Worm (Caenorhabditis elegans) whole organism, late embryonic: ENCODE data around the gene C24D10.5.

Experiments used
- C08G9.2 ChIP-seq: sonication (generic microtip); optimal IDR thresholded peaks from 2 replicates; lab custom pipeline; 2016; ENCODE audit warnings: mild to moderate bottlenecking, missing genetic modification characterization, moderate library complexity, missing compliant biosample characterization
- F13H6.1 ChIP-seq: sonication (generic microtip); optimal IDR thresholded peaks from 2 replicates; lab custom pipeline; 2016; ENCODE audit warnings: missing genetic modification characterization, missing compliant biosample characterization
- ama-1 ChIP-seq: fragments of 150-350 bp; optimal IDR thresholded peaks from 2 replicates; lab custom pipeline; 2014
- ceh-18 ChIP-seq: sonication (generic microtip); optimal IDR thresholded peaks from 2 replicates; lab custom pipeline; 2016; ENCODE audit warnings: missing genetic modification characterization, missing compliant biosample characterization
- ceh-19 ChIP-seq: fragments of 200-800 bp; sonication (Bioruptor generic); optimal IDR thresholded peaks from 2 replicates; lab custom pipeline; 2018; ENCODE audit warnings: mild to moderate bottlenecking, missing genetic modification characterization, missing compliant biosample characterization
- ceh-2 ChIP-seq: sonication (generic microtip); optimal IDR thresholded peaks from 2 replicates; lab custom pipeline; 2016; ENCODE audit warnings: missing genotype, missing genetic modification characterization, missing compliant biosample characterization
- ceh-22 ChIP-seq: sonication (generic microtip); optimal IDR thresholded peaks from 2 replicates; lab custom pipeline; 2017; ENCODE audit warnings: missing biosample characterization, missing genetic modification characterization
- ceh-45 ChIP-seq: fragments of 200-800 bp; sonication (Bioruptor generic); IDR thresholded peaks from 2 replicates; pipeline ENCODE4 v1.3.6; 2022; ENCODE audit warnings: missing genetic modification reagents, missing genetic modification characterization, missing compliant biosample characterization
- ceh-48 ChIP-seq: sonication (generic microtip); optimal IDR thresholded peaks from 2 replicates; lab custom pipeline; 2016; ENCODE audit warnings: missing genetic modification characterization, inconsistent platforms, missing compliant biosample characterization
- ceh-9 ChIP-seq: sonication (generic microtip); optimal IDR thresholded peaks from 2 replicates; lab custom pipeline; 2016; ENCODE audit warnings: mild to moderate bottlenecking, missing genetic modification characterization, inconsistent platforms, missing compliant biosample characterization
- che-1 ChIP-seq: sonication (generic microtip); optimal IDR thresholded peaks from 2 replicates; lab custom pipeline; 2016; ENCODE audit warnings: mild to moderate bottlenecking, missing genetic modification characterization, missing compliant biosample characterization
- dmd-4 ChIP-seq: sonication (generic microtip); optimal IDR thresholded peaks from 2 replicates; lab custom pipeline; 2016; ENCODE audit warnings: borderline replicate concordance, missing genetic modification characterization, missing compliant biosample characterization
- dve-1 ChIP-seq: sonication (generic microtip); optimal IDR thresholded peaks from 2 replicates; lab custom pipeline; 2017; ENCODE audit warnings: antibody characterized with exemption, mild to moderate bottlenecking, missing genetic modification characterization, missing compliant biosample characterization
- elt-4 ChIP-seq: sonication (generic microtip); optimal IDR thresholded peaks from 2 replicates; lab custom pipeline; 2016; ENCODE audit warnings: missing genetic modification characterization, missing compliant biosample characterization
- fax-1 ChIP-seq: sonication (generic microtip); optimal IDR thresholded peaks from 2 replicates; lab custom pipeline; 2016; ENCODE audit warnings: missing genotype, missing genetic modification characterization, missing compliant biosample characterization
- fkh-10 ChIP-seq: fragments of 150-350 bp; optimal IDR thresholded peaks from 2 replicates; lab custom pipeline; 2014; ENCODE audit warnings: missing biosample characterization, missing genetic modification reagents, missing genetic modification characterization
- hlh-13 ChIP-seq: fragments of 200-800 bp; sonication (Bioruptor generic); optimal IDR thresholded peaks from 2 replicates; lab custom pipeline; 2018; ENCODE audit warnings: mild to moderate bottlenecking, missing genetic modification characterization, missing compliant biosample characterization
- hlh-30 ChIP-seq: sonication (generic microtip); optimal IDR thresholded peaks from 2 replicates; lab custom pipeline; 2017; ENCODE audit warnings: antibody characterized with exemption, missing genetic modification characterization, missing compliant biosample characterization; ENCODE audit not compliant: insufficient read depth
- hlh-6 ChIP-seq: sonication (generic microtip); optimal IDR thresholded peaks from 2 replicates; lab custom pipeline; 2016; ENCODE audit warnings: missing genotype, missing genetic modification characterization, missing compliant biosample characterization
- hlh-8 ChIP-seq: sonication (generic microtip); optimal IDR thresholded peaks from 2 replicates; lab custom pipeline; 2016; ENCODE audit warnings: missing genotype, missing genetic modification characterization, missing compliant biosample characterization
- madf-2 ChIP-seq: sonication (generic microtip); optimal IDR thresholded peaks from 2 replicates; lab custom pipeline; 2017; ENCODE audit warnings: missing genetic modification characterization, missing compliant biosample characterization
- nfya-1 ChIP-seq: sonication (generic microtip); optimal IDR thresholded peaks from 2 replicates; lab custom pipeline; 2017; ENCODE audit warnings: missing genetic modification characterization, mild to moderate bottlenecking, missing compliant biosample characterization, antibody characterized with exemption, moderate library complexity
- nhr-11 ChIP-seq: fragments of 150-350 bp; optimal IDR thresholded peaks from 2 replicates; lab custom pipeline; 2014; ENCODE audit warnings: missing biosample characterization, missing genetic modification characterization
- npax-4 ChIP-seq: sonication (generic microtip); optimal IDR thresholded peaks from 2 replicates; lab custom pipeline; 2016; ENCODE audit warnings: missing genetic modification characterization, missing compliant biosample characterization
- pag-3 ChIP-seq: sonication (generic microtip); optimal IDR thresholded peaks from 2 replicates; lab custom pipeline; 2016; ENCODE audit warnings: missing compliant biosample characterization, missing genetic modification characterization, borderline replicate concordance
- pat-9 ChIP-seq: fragments of 200-800 bp; sonication (Bioruptor generic); optimal IDR thresholded peaks from 2 replicates; lab custom pipeline; 2018; ENCODE audit warnings: mild to moderate bottlenecking, missing genetic modification characterization, moderate library complexity, missing compliant biosample characterization
- pha-2 ChIP-seq: sonication (generic microtip); optimal IDR thresholded peaks from 2 replicates; lab custom pipeline; 2017; ENCODE audit warnings: mild to moderate bottlenecking, missing genetic modification characterization, missing compliant biosample characterization
- pha-4 ChIP-seq: fragments of 150-350 bp; optimal IDR thresholded peaks from 2 replicates; lab custom pipeline; 2018; ENCODE audit warnings: missing biosample characterization, missing genetic modification reagents, missing genetic modification characterization
- pqm-1 ChIP-seq: sonication (generic microtip); optimal IDR thresholded peaks from 2 replicates; lab custom pipeline; 2016; ENCODE audit warnings: missing genetic modification characterization, missing compliant biosample characterization
- pros-1 ChIP-seq: fragments of 150-350 bp; optimal IDR thresholded peaks from 2 replicates; lab custom pipeline; 2014; ENCODE audit warnings: missing biosample characterization, missing genetic modification reagents, missing genetic modification characterization
- rnt-1 ChIP-seq: sonication (generic microtip); optimal IDR thresholded peaks from 2 replicates; lab custom pipeline; 2016; ENCODE audit warnings: missing genetic modification characterization, missing compliant biosample characterization
- sox-2 ChIP-seq: fragments of 200-800 bp; sonication (Bioruptor generic); IDR thresholded peaks from 2 replicates; pipeline ENCODE4 v1.3.6; 2022; ENCODE audit warnings: missing genetic modification reagents, missing genetic modification characterization, missing compliant biosample characterization
- sox-4 ChIP-seq: sonication (generic microtip); optimal IDR thresholded peaks from 2 replicates; lab custom pipeline; 2017; ENCODE audit warnings: mild to moderate bottlenecking, missing genetic modification characterization, inconsistent platforms, missing compliant biosample characterization
- tbx-7 ChIP-seq: sonication (generic microtip); optimal IDR thresholded peaks from 2 replicates; lab custom pipeline; 2016; ENCODE audit warnings: missing genotype, missing genetic modification characterization, missing compliant biosample characterization
- ttx-3 ChIP-seq: sonication (generic microtip); optimal IDR thresholded peaks from 2 replicates; lab custom pipeline; 2016; ENCODE audit warnings: missing genetic modification reagents, missing genetic modification characterization, missing compliant biosample characterization
- unc-3 ChIP-seq, 2 experiments: fragments of 200-800 bp in 1 of 2; sonication (Bioruptor generic) in 1 of 2; sonication (generic microtip) in 1 of 2; conservative IDR thresholded peaks in 1 of 2; optimal IDR thresholded peaks in 1 of 2; 2 replicates each; pipeline versions ENCODE4 v1.3.6 to Lab custom; 2016 to 2022; ENCODE audit warnings: missing compliant biosample characterization in 2 of 2, missing genetic modification characterization in 2 of 2, missing genetic modification reagents in 1 of 2
- unc-86 ChIP-seq: sonication (generic microtip); optimal IDR thresholded peaks from 2 replicates; lab custom pipeline; 2016; ENCODE audit warnings: missing genetic modification characterization, missing compliant biosample characterization
- ztf-16 ChIP-seq: sonication (generic microtip); optimal IDR thresholded peaks from 2 replicates; lab custom pipeline; 2017; ENCODE audit warnings: missing genetic modification characterization, missing compliant biosample characterization

The C24D10.5 gene

ce11 chrIV:5183755-5184166 is 33.9 kb downstream of the C24D10.5 start, which contains the start of gene W03F8.4 (continued):
- TF ChIP-seq fax-1 (no peak), hlh-30 (tag; lab: Kevin White, UChicago) (no peak), rnt-1 (peak; percentile 71), ceh-18 (tag; lab: Kevin White, UChicago) (peak; percentile 53), pha-2 (tag; lab: Kevin White, UChicago) (peak; percentile 45), madf-2 (tag; lab: Kevin White, UChicago) (peak; percentile 34), pqm-1 (tag; lab: Kevin White, UChicago) (no peak), ceh-9 (tag; lab: Kevin White, UChicago) (no peak), ttx-3 (peak; percentile 33), ztf-16 (no peak), ceh-48 (tag; lab: Kevin White, UChicago) (no peak), hlh-8 (tag; lab: Kevin White, UChicago) (no peak), pag-3 (tag; lab: Kevin White, UChicago) (no peak), ama-1 (lab: Kevin White, UChicago) (peak; percentile 89), pros-1 (tag; lab: Kevin White, UChicago) (peak; percentile 31), elt-4 (tag; lab: Kevin White, UChicago) (no peak), C08G9.2 (tag; lab: Kevin White, UChicago) (peak; percentile 8), nfya-1 (tag; lab: Kevin White, UChicago) (peak; percentile 76), hlh-6 (tag; lab: Kevin White, UChicago) (no peak), hlh-13 (no peak)

- TF ChIP-seq ttx-3 (no peak), fkh-10 (GFP tag; lab: Kevin White, UChicago) (no peak), pha-2 (tag; lab: Kevin White, UChicago) (no peak), ceh-45 (GFP tag; lab: Robert Waterston, UW) (no peak), madf-2 (tag; lab: Kevin White, UChicago) (no peak), F13H6.1 (tag; lab: Kevin White, UChicago) (no peak), ceh-22 (no peak), tbx-7 (no peak), C08G9.2 (tag; lab: Kevin White, UChicago) (no peak), ceh-2 (no peak), pat-9 (tag; lab: Kevin White, UChicago) (no peak), pag-3 (tag; lab: Kevin White, UChicago) (no peak), nhr-11 (no peak), sox-2 (no peak), fax-1 (no peak), pha-4 (tag; lab: Kevin White, UChicago) (no peak), ceh-18 (tag; lab: Kevin White, UChicago) (no peak), unc-86 (no peak)
Observed at ce11 chrIV:5186480-5187205, 36.8 kb downstream of the C24D10.5 start, which contains the start of the genes W03F8.6 and mtrf-1L. TSS of gene W03F8.6 (minus strand) at chrIV:5186580. TSS of gene mtrf-1L (plus strand) at chrIV:5187155.

ce11 chrIV:5188051-5188450 is 38.2 kb downstream of the C24D10.5 start:
- TF ChIP-seq C08G9.2 (tag; lab: Kevin White, UChicago) (peak; percentile 20), npax-4 (tag; lab: Kevin White, UChicago) (no peak)

- TF ChIP-seq nfya-1 (tag; lab: Kevin White, UChicago) (no peak), dve-1 (tag; lab: Kevin White, UChicago) (no peak), elt-4 (tag; lab: Kevin White, UChicago) (no peak), dmd-4 (tag; lab: Kevin White, UChicago) (no peak), nhr-11 (no peak), ceh-22 (no peak), che-1 (tag; lab: Kevin White, UChicago) (no peak), ceh-45 (GFP tag; lab: Robert Waterston, UW) (no peak), unc-3 (GFP tag; conservative IDR thresholded peaks at IDR 0.05; lab: Robert Waterston, UW) (no peak), unc-3 (tag; optimal IDR thresholded peaks at IDR 0.05; lab: Kevin White, UChicago) (no peak), pag-3 (tag; lab: Kevin White, UChicago) (no peak), pros-1 (tag; lab: Kevin White, UChicago) (no peak), F13H6.1 (tag; lab: Kevin White, UChicago) (no peak), ceh-19 (GFP tag; lab: Kevin White, UChicago) (no peak), sox-4 (no peak), rnt-1 (no peak)
Observed at ce11 chrIV:5195531-5195930, 45.6 kb downstream of the C24D10.5 start, which contains the start of gene gpa-18. TSS of gene gpa-18 (minus strand) at chrIV:5195631.
